Fruit fly (Drosophila melanogaster): ENCODE results near the gene CG10864.

The CG10864 gene

DNA sequence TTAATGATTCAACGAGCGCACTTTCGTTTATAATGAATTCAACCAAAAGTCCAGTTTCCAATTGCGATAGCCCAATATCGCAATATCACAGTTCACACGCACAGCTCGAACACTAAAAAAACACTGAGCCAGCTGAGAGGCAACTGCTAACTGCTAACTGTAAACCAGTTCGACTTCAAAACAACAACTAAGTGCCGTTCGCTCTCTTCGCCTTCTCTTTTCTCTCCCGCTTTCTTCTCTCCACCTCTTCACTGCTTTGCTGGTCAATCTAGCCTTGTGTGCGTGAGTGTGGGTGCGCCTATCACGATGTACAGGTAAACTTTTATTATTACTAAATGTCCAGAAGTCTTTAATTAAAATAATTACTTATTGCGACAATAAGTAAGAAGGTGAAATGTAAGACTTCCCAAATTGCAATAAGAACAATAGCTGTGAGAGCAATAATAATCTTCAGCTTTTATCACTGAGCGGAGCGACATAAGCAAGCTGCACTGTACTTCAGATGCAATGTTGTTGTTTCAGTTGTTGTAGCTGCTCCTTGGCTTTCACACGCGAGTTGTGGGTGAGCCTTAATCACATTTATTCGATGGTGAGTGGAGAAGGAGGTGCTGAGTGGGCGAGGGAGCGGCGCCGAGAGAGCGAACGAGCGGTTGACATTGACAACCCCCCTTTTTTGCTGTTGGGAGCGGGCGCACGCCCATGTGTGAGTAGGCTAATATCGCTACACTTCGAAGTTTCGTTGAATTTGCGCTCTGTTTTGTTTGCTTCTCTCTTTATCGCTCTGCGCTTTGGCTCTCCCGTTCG is 14.4 kb downstream of the CG10864 start, which contains the start of gene Vti1b:
TSS of gene Vti1b (plus strand) at position 195 of the 804 bp plus-strand sequence.
- peak; percentile 86 for TF ChIP-seq CG17802 (tag; optimal IDR thresholded peaks at IDR 0.05)
- TF ChIP-seq Vsx1 (GFP tag; optimal IDR thresholded peaks at IDR 0.05) = peak; percentile 87
- TF ChIP-seq Elba2 (GFP tag; optimal IDR thresholded peaks at IDR 0.05) = peak; percentile 63
- no peak for TF ChIP-seq CG7963 (GFP tag; IDR thresholded peaks at IDR 0.05; ENCODE audit: partially characterized antibody)
- peak; percentile 72 for TF ChIP-seq eyg (GFP tag; optimal IDR thresholded peaks at IDR 0.05)
- peak; percentile 93 for TF ChIP-seq CG11456 (GFP tag; IDR thresholded peaks at IDR 0.05)
- peak; percentile 72 for TF ChIP-seq CG4328 (GFP tag; optimal IDR thresholded peaks at IDR 0.05)
- no peak for TF ChIP-seq Dp (GFP tag; optimal IDR thresholded peaks at IDR 0.05)
- TF ChIP-seq NFAT (GFP tag; IDR thresholded peaks at IDR 0.05) = peak; percentile 85
- TF ChIP-seq crc (GFP tag; optimal IDR thresholded peaks at IDR 0.05) = peak; percentile 89
- peak; percentile 94 for TF ChIP-seq tap (tag; optimal IDR thresholded peaks at IDR 0.05)
- TF ChIP-seq CG18476 (GFP tag; optimal IDR thresholded peaks at IDR 0.05) = peak; percentile 91
- no peak for TF ChIP-seq prd (optimal IDR thresholded peaks at IDR 0.05)
- peak; percentile 96 for TF ChIP-seq prd (GFP tag; IDR thresholded peaks at IDR 0.05)
- TF ChIP-seq sob (GFP tag; IDR thresholded peaks at IDR 0.05) = peak; percentile 78
- TF ChIP-seq nom (GFP tag; optimal IDR thresholded peaks at IDR 0.05) = peak; percentile 82
- peak; percentile 89 for TF ChIP-seq scrt (GFP tag; optimal IDR thresholded peaks at IDR 0.05)
- peak; percentile 91 for TF ChIP-seq CG5953 (GFP tag; IDR thresholded peaks at IDR 0.05)
- peak; percentile 91 for TF ChIP-seq CG3281 (GFP tag; optimal IDR thresholded peaks at IDR 0.05)
- peak; percentile 94 for TF ChIP-seq PHDP (tag; optimal IDR thresholded peaks at IDR 0.05)
- peak; percentile 92 for TF ChIP-seq shn (GFP tag; optimal IDR thresholded peaks at IDR 0.05)
- peak; percentile 87 for TF ChIP-seq ssp (GFP tag; IDR thresholded peaks at IDR 0.05)
- peak; percentile 82 for TF ChIP-seq Ravus (GFP tag; IDR thresholded peaks at IDR 0.05)
- TF ChIP-seq CG10979 (tag; optimal IDR thresholded peaks at IDR 0.05) = peak; percentile 94
- TF ChIP-seq CG17328 (GFP tag; IDR thresholded peaks at IDR 0.05) = peak; percentile 93
- TF ChIP-seq D19B (GFP tag; optimal IDR thresholded peaks at IDR 0.05) = peak; percentile 77
- TF ChIP-seq CG10959 (GFP tag; IDR thresholded peaks at IDR 0.05) = peak; percentile 89
- TF ChIP-seq CG6254 (GFP tag; optimal IDR thresholded peaks at IDR 0.05) = peak; percentile 90
- peak; percentile 92 for TF ChIP-seq zfh1 (GFP tag; IDR thresholded peaks at IDR 0.05)
- TF ChIP-seq mld (GFP tag; IDR thresholded peaks at IDR 0.05; ENCODE audit: partially characterized antibody) = no peak
- TF ChIP-seq sens (GFP tag) = peak; percentile 98
- peak; percentile 92 to 95 for TF ChIP-seq Hr51 (GFP tag; optimal IDR thresholded peaks at IDR 0.05)
- TF ChIP-seq Stat92E (GFP tag; optimal IDR thresholded peaks at IDR 0.05) = peak in 1 of 3 experiments; percentile 89
- TF ChIP-seq Taf1 (GFP tag; IDR thresholded peaks at IDR 0.05) = peak; percentile 87
- peak; percentile 89 for TF ChIP-seq CG34422 (GFP tag; IDR thresholded peaks at IDR 0.05)
- TF ChIP-seq zfh2 (GFP tag; optimal IDR thresholded peaks at IDR 0.05) = peak; percentile 85
- peak; percentile 88 for TF ChIP-seq CG3847 (GFP tag; IDR thresholded peaks at IDR 0.05)
- TF ChIP-seq toy (GFP tag; IDR thresholded peaks at IDR 0.05) = peak; percentile 77
- peak; percentile 61 for TF ChIP-seq CG15073 (GFP tag; optimal IDR thresholded peaks at IDR 0.05)
- TF ChIP-seq Blimp-1 (GFP tag; optimal IDR thresholded peaks at IDR 0.05) = peak; percentile 93
- TF ChIP-seq sc (optimal IDR thresholded peaks at IDR 0.05) = no peak
- TF ChIP-seq sc (GFP tag; optimal IDR thresholded peaks at IDR 0.05) = peak; percentile 93
- peak; percentile 87 for TF ChIP-seq emc (GFP tag; optimal IDR thresholded peaks at IDR 0.05)
- TF ChIP-seq slp2 (GFP tag; optimal IDR thresholded peaks at IDR 0.05) = peak; percentile 93
- TF ChIP-seq danr (GFP tag; IDR thresholded peaks at IDR 0.05) = peak; percentile 88
- TF ChIP-seq cwo (GFP tag; optimal IDR thresholded peaks at IDR 0.05) = peak; percentile 95
- peak; percentile 93 for TF ChIP-seq HLH3B (GFP tag; IDR thresholded peaks at IDR 0.05)
- TF ChIP-seq tx (GFP tag; optimal IDR thresholded peaks at IDR 0.05) = peak; percentile 92
- peak; percentile 95 for TF ChIP-seq CG30403 (GFP tag; optimal IDR thresholded peaks at IDR 0.05)

Data from whole organism, embryonic.